Worm (Caenorhabditis elegans): ENCODE results near the gene ucr-2.3.
A peak's percentile ranks its signal among the peaks of the same experiment; 100 is the strongest.

Gene ucr-2.3

DNA sequence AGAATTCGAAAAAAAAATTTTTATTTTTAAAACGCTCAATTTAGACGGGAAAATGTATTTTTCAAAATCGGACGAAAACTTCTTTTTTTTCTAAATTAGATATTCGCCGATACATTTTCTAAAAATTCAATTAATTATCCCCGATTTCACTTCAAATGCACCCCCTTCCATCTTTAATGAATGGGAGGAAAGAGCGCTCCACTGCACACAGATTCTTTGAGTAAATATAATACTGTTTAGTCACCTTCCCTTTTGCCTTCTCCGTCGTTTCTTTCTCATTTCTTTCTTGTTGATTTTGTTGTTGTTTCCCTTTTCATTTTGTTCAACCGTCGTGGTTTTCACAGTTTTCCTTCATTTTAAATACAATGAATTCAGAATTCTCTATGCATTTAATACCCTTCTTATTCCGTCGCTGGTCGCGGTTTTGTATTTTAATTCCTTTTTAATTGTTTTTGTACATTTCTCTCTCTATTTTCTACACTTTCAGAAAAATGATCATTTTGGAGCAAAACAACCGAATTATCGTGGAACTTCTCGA is 17.8 kb upstream of the ucr-2.3 start, which contains the start of gene arx-4:
TSS of gene arx-4 (plus strand) at position 488 of the 538 bp plus-strand sequence.
- TF ChIP-seq ces-1 (GFP tag; optimal IDR thresholded peaks at IDR 0.05) (peak; percentile 93), hlh-1 (tag; optimal IDR thresholded peaks at IDR 0.05) (no peak), M03D4.4 (tag; optimal IDR thresholded peaks at IDR 0.05) (no peak), drap-1 (GFP tag; optimal IDR thresholded peaks at IDR 0.05) (no peak)

DNA sequence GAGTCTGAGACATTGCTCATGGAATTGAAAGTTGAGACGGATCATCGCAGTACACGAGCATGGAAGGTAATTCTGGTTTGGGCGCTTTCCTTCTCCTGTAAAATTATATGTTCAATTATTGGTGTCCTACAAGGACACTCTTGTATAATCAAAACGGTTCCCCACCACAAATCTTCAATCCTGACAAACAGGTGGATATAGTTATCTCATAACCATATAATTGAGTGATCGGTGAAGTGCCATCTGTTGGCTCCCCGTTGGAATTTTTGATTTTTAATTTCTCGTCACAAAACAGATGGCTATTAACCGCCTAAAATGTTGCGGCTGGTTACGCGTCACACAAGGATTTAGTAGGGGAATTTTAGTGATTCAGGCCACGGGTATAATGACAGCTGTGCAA is 10.8 kb upstream of the ucr-2.3 start:
- TF ChIP-seq lin-32 (GFP tag; optimal IDR thresholded peaks at IDR 0.05) = peak; percentile 69
- no peak for TF ChIP-seq mep-1 (tag; optimal IDR thresholded peaks at IDR 0.05)

DNA sequence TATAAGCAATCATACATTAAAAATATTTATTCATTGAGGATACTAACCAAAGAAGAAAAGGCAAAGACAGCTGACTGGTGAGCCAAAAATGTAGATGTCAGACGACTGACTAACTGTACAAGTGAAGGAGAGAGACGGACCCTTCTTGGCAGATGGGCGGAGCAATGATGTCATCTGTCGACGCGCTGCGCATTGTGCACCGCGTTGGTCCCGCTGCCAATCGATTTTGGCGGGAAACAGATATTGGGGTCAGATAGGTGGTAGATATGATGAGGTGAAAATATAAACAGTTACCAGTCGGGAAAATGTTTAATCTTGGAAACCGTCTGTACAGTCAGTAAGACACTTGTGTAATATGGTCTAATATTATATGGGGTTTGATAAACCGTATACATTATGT is 9.8 kb upstream of the ucr-2.3 start, which contains the start of gene T24C4.2:
TSS of gene T24C4.2 (minus strand) at position 101 of the 400 bp plus-strand sequence.
- no peak for TF ChIP-seq nhr-12 (tag; optimal IDR thresholded peaks at IDR 0.05)
- no peak for TF ChIP-seq ham-2 (GFP tag; optimal IDR thresholded peaks at IDR 0.05)
- TF ChIP-seq mab-5 (tag; optimal IDR thresholded peaks at IDR 0.05) = no peak
- no peak for TF ChIP-seq unc-120 (tag; optimal IDR thresholded peaks at IDR 0.05; ENCODE audit: poor library complexity, severe bottlenecking)
- peak; percentile 22 for TF ChIP-seq lin-32 (GFP tag; optimal IDR thresholded peaks at IDR 0.05)
- no peak for TF ChIP-seq nhr-28 (tag; optimal IDR thresholded peaks at IDR 0.05)
- TF ChIP-seq cnd-1 (tag; optimal IDR thresholded peaks at IDR 0.05) = peak; percentile 20
- no peak for TF ChIP-seq ceh-43 (GFP tag; optimal IDR thresholded peaks at IDR 0.05)
- TF ChIP-seq snpc-4 (tag; optimal IDR thresholded peaks at IDR 0.05) = no peak
- no peak for TF ChIP-seq nhr-2 (tag; optimal IDR thresholded peaks at IDR 0.05)
- no peak for TF ChIP-seq blmp-1 (tag; optimal IDR thresholded peaks at IDR 0.05)
- no peak for TF ChIP-seq hlh-1 (tag; optimal IDR thresholded peaks at IDR 0.05)
- no peak for TF ChIP-seq mep-1 (tag; optimal IDR thresholded peaks at IDR 0.05)
- no peak for TF ChIP-seq bed-3 (GFP tag; optimal IDR thresholded peaks at IDR 0.05)
- TF ChIP-seq unc-39 (tag; optimal IDR thresholded peaks at IDR 0.05) = no peak
- TF ChIP-seq unc-62 (GFP tag; optimal IDR thresholded peaks at IDR 0.05) = no peak
- TF ChIP-seq sptf-1 (tag; optimal IDR thresholded peaks at IDR 0.05) = no peak
- TF ChIP-seq elt-1 (tag; optimal IDR thresholded peaks at IDR 0.05; ENCODE audit: borderline replicate concordance, insufficient read depth) = no peak
- no peak for TF ChIP-seq lsy-2 (tag; optimal IDR thresholded peaks at IDR 0.05)
- no peak for TF ChIP-seq lin-13 (tag; optimal IDR thresholded peaks at IDR 0.05)
- peak; percentile 47 for TF ChIP-seq ceh-39 (tag; optimal IDR thresholded peaks at IDR 0.05)
- no peak for TF ChIP-seq nhr-76 (tag; optimal IDR thresholded peaks at IDR 0.05)
- TF ChIP-seq zip-8 (tag; optimal IDR thresholded peaks at IDR 0.05) = peak; percentile 42
- TF ChIP-seq sem-2 (GFP tag; optimal IDR thresholded peaks at IDR 0.05) = no peak

DNA sequence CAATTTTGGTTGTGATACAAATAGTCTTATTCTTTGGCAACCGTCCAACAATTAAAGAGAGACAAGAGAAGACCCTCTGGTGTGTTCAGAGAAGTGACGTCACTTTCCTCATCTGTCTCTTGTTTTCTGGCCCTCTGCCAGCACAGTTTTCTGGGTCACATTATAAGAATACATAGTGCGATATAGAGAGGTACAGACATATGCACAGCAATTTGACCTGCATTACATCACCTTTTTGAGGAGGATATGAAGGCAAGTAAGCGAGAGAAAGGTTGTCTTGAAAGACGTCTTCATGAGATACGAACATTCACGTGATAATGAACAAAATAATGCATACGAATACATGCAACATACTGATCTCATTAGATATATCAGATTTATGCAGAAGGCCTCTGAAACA is 9.1 kb upstream of the ucr-2.3 start:
- TF ChIP-seq hlh-1 (tag; optimal IDR thresholded peaks at IDR 0.05) (no peak), unc-39 (tag; optimal IDR thresholded peaks at IDR 0.05) (peak; percentile 68), ces-1 (GFP tag; optimal IDR thresholded peaks at IDR 0.05) (no peak), mab-5 (tag; optimal IDR thresholded peaks at IDR 0.05) (no peak), sem-2 (GFP tag; optimal IDR thresholded peaks at IDR 0.05) (no peak), unc-62 (GFP tag; optimal IDR thresholded peaks at IDR 0.05) (no peak), flh-1 (GFP tag; optimal IDR thresholded peaks at IDR 0.05) (no peak), sptf-1 (tag; optimal IDR thresholded peaks at IDR 0.05) (no peak), mls-2 (tag; optimal IDR thresholded peaks at IDR 0.05) (no peak), ceh-83 (GFP tag; optimal IDR thresholded peaks at IDR 0.05) (no peak), mep-1 (tag; optimal IDR thresholded peaks at IDR 0.05) (peak; percentile 8), unc-120 (tag; optimal IDR thresholded peaks at IDR 0.05; ENCODE audit: poor library complexity, severe bottlenecking) (no peak), pha-4 (tag; optimal IDR thresholded peaks at IDR 0.05) (no peak), nhr-28 (tag; optimal IDR thresholded peaks at IDR 0.05) (no peak), elt-1 (tag; optimal IDR thresholded peaks at IDR 0.05; ENCODE audit: borderline replicate concordance, insufficient read depth) (peak; percentile 49), cnd-1 (tag; optimal IDR thresholded peaks at IDR 0.05) (peak; percentile 57), lsy-2 (tag; optimal IDR thresholded peaks at IDR 0.05) (no peak), M03D4.4 (tag; optimal IDR thresholded peaks at IDR 0.05) (no peak), nhr-76 (tag; optimal IDR thresholded peaks at IDR 0.05) (no peak), zip-8 (tag; optimal IDR thresholded peaks at IDR 0.05) (peak; percentile 67), ceh-39 (tag; optimal IDR thresholded peaks at IDR 0.05) (peak; percentile 20), nhr-2 (tag; optimal IDR thresholded peaks at IDR 0.05) (peak; percentile 71), tbx-8 (GFP tag; optimal IDR thresholded peaks at IDR 0.05) (no peak)

All from whole organism, mixed stage, embryonic.